Fruit fly (Drosophila melanogaster): Measurements from ENCODE around the gene CG46317.

Gene CG46317

DNA sequence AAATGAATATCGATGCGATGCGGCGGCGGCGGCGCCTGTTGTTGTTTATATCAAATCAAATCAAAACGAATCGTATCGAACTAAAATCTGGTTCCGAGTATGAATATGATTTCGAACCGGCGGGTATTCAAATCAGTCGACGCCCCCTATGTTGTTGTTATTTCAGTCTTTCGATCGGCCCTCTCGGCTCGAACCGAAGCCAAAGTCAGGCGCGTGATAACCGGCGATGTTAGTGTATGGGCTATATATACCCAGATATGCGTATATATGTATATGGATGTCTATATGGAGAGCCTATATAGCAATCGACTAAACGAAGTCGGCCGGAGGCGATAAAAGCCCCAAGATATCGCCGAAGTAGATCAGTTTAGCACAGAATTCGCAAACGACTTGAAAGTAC is at the start of gene CG46317, which contains the start of gene Tat:
CG46317 (plus strand) TSS at position 361 of the 400 bp plus-strand sequence.
Tat (plus strand) TSS at position 361 of the 400 bp plus-strand sequence.
- no peak for TF ChIP-seq Sin3A (optimal IDR thresholded peaks at IDR 0.05)
- no peak for TF ChIP-seq Myc (optimal IDR thresholded peaks at IDR 0.05)
- no peak for TF ChIP-seq insv (optimal IDR thresholded peaks at IDR 0.05)
- TF ChIP-seq psq (optimal IDR thresholded peaks at IDR 0.05) = no peak
- TF ChIP-seq ttk (optimal IDR thresholded peaks at IDR 0.05) = no peak
- TF ChIP-seq h (optimal IDR thresholded peaks at IDR 0.05) = no peak

DNA sequence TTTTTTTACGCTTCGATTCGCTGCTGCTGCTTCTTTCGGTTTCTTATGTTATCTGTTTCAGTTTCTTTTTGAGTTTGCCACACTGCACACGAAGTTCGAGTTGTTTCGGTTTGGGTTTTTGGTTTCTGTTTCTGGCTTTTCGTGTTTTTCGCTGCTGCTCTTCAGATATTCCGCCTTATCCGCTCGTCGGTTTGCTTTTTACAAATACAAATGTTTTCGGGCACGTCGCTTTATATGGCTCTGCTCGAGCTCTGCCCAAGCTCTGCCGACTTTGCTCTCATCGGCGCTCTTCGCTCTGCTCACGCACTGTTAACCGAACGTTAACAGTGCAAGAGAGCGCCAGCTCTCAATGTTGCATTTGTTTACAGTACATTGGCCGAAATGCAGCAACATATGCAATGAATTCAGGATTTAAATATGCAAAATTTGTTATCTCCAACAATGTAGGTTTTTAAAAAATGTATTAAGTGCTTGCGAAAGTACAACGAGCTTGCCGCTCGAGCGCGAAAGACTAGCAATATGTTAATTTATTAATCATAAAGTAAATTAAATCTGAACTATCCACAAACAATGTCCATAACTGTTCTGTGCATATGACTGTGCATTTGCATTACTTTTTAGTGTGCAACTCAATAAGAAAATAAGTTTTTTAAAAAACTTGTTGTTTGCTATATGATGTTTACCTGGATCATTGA is 49.6 kb upstream of the CG46317 start:
- TF ChIP-seq insv (optimal IDR thresholded peaks at IDR 0.05) = no peak
- TF ChIP-seq h (optimal IDR thresholded peaks at IDR 0.05) = no peak
- TF ChIP-seq Myc (optimal IDR thresholded peaks at IDR 0.05) = no peak
- no peak for TF ChIP-seq Sin3A (optimal IDR thresholded peaks at IDR 0.05)

DNA sequence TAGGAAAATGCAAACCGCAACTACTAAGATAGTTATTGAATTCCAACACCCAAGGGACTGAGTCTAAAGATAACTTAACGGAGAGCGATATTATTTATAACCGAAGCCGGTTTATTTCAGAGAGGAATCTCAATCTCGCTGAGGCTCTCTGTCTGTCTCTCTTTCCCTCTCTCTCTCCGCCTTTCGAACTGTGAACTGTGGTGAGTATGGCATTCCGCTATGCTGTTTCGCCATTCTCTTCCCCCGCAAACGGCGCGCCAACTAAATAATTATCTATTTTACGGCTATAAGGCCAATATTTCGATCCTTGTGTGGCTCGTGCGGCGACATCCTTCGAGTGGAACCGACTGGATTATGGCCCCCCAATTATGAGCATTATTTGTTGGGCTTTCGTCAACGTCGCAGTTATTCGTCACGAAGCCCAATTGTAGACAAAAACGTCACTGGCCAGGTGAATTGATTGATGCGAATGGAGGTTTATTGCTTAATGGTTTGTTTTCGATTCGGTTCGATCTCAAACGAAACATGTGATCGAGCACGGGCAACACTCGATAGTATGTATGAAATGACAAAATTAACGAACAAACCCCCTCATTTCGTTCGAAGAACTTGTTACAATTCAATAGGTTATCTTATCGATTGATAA is 48.8 kb upstream of the CG46317 start:
- TF ChIP-seq h (optimal IDR thresholded peaks at IDR 0.05) (no peak), psq (optimal IDR thresholded peaks at IDR 0.05) (no peak), Sin3A (optimal IDR thresholded peaks at IDR 0.05) (no peak), Myc (optimal IDR thresholded peaks at IDR 0.05) (no peak), insv (optimal IDR thresholded peaks at IDR 0.05) (no peak), ttk (optimal IDR thresholded peaks at IDR 0.05) (no peak)

DNA sequence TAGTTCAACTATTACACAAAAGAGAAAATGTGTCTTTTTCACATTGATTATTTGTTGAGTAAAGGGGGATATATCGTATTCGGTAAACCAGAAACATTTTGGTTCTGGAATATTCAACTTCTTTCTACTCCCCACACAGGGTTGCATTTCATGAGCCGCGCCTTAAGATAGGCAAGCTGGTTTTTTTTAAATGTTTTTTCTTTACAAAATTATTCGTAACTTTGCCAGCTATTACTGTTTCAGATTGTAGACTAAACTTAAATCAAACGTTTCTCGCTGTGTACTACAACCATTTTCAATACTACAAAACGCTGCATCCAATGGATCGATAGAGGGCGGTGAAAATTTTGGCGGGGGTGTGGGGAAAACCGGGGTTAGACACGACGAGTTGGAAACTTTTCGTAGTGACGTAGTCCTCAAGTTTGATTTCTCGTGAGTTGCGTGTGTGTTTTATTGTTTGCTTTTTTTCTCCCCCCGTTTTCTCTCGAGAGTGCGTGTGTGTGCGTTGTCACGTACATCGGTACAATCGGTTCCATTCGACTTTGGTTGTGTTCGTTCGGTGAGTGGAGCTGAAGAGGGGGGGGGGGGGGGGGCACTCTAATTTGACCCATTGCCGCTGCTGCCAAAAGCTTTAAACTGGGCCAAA is 47.4 kb upstream of the CG46317 start:
- TF ChIP-seq Myc (optimal IDR thresholded peaks at IDR 0.05) (no peak), psq (optimal IDR thresholded peaks at IDR 0.05) (no peak), h (optimal IDR thresholded peaks at IDR 0.05) (no peak), Sin3A (optimal IDR thresholded peaks at IDR 0.05) (no peak), insv (optimal IDR thresholded peaks at IDR 0.05) (no peak), ttk (optimal IDR thresholded peaks at IDR 0.05) (no peak)

DNA sequence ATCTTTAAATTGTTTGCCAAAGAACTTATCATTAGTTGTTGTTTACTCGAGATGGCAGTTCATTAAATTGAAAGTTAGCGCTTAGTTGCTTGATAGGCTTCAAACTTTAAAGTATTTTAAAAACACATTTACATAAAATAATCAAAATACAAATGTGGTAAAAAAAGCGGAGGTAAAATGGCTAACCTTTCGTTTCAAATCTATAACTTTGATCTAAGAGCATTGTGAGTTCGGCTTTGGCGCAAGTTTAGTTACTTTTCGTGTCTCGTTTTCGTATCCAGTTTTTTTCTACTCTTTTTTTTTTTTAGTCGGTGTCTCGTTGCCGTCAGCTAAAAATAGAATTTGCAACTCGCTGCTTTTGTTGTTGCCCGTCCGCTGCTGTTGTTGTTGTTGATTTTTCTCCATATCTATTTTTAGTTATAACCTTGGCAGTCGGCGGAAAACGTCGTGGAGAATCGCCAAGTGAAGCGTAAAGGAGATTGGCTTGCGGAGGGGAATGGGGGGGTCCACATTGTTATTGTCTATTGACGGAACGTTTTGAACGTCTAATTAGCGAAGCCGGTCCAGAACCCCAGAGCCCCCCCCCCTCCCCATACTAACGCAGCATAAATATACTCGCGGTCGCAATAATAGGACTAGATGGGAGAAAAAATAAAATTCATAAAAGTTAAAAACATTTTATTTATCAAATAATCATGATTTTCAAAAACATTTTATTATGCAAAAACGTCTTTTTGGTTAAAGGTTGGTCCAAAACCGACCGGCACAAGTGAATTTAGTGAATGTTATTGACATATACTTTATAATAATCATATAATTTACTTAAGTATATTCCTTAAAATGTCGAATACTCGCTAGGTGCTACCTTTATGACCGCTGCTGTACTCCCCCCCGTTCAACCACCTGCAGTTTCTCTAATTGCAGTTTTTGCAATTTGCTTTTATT is 46.2 kb upstream of the CG46317 start:
- no peak for TF ChIP-seq ttk (optimal IDR thresholded peaks at IDR 0.05)

dm6 chrX:14215834-14216233 is 45.2 kb upstream of the CG46317 start:
- TF ChIP-seq ttk (optimal IDR thresholded peaks at IDR 0.05) = no peak

dm6 chrX:14216844-14217243 is 44.2 kb upstream of the CG46317 start:
- TF ChIP-seq Sin3A (optimal IDR thresholded peaks at IDR 0.05) = no peak
- TF ChIP-seq psq (optimal IDR thresholded peaks at IDR 0.05) = no peak
- no peak for TF ChIP-seq insv (optimal IDR thresholded peaks at IDR 0.05)
- TF ChIP-seq h (optimal IDR thresholded peaks at IDR 0.05) = no peak
- TF ChIP-seq Myc (optimal IDR thresholded peaks at IDR 0.05) = no peak
- TF ChIP-seq ttk (optimal IDR thresholded peaks at IDR 0.05) = no peak

dm6 chrX:14218045-14218483 is 43.0 kb upstream of the CG46317 start:
- no peak for TF ChIP-seq psq (optimal IDR thresholded peaks at IDR 0.05)
- no peak for TF ChIP-seq h (optimal IDR thresholded peaks at IDR 0.05)
- no peak for TF ChIP-seq insv (optimal IDR thresholded peaks at IDR 0.05)
- TF ChIP-seq Sin3A (optimal IDR thresholded peaks at IDR 0.05) = no peak
- TF ChIP-seq ttk (optimal IDR thresholded peaks at IDR 0.05) = no peak
- no peak for TF ChIP-seq Myc (optimal IDR thresholded peaks at IDR 0.05)

dm6 chrX:14221182-14221581 is 39.8 kb upstream of the CG46317 start:
- TF ChIP-seq insv (optimal IDR thresholded peaks at IDR 0.05) (no peak), psq (optimal IDR thresholded peaks at IDR 0.05) (no peak)

DNA sequence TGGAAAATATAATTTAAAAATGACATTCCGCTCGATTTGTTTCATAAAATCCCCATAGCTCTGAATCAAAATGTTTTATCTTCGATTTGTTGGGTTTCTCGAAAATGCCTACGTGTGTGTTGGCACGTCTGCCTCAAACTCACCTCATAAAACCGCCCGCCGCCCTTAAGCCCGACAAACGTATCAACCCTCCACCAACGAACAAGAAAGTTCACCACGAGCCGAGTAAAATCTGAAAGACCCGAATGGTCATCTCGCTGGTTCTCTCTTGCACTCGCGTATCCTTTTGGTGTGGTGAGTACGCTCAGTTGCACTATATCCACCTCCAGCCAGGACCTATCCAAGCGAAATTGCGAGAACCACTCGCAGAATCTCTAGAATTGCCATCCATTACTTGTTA is 39.0 kb upstream of the CG46317 start:
- no peak for TF ChIP-seq insv (optimal IDR thresholded peaks at IDR 0.05)
- TF ChIP-seq Myc (optimal IDR thresholded peaks at IDR 0.05) = no peak
- TF ChIP-seq psq (optimal IDR thresholded peaks at IDR 0.05) = no peak
- TF ChIP-seq ttk (optimal IDR thresholded peaks at IDR 0.05) = no peak
- TF ChIP-seq Sin3A (optimal IDR thresholded peaks at IDR 0.05) = no peak
- TF ChIP-seq h (optimal IDR thresholded peaks at IDR 0.05) = no peak

DNA sequence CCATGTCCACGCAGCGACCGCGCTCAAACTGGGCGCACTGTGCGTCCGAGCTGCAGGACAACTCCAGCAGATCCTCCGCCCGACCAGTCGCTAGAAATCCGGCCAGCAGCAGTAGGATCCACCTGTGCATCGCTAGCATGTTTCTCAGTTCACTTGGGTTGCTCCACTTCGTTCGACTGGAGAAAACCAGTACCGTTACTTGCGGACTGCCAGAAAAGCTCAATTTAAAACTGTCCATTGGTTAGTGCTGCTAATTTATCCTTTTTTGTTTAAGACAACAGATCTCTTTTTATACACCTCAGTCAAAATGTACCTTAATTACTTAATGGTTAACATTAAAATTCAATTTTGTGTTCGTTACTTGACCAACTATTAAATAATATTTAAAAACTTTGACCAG is 35.4 kb upstream of the CG46317 start, which contains the start of gene CG11674:
CG11674 (minus strand) TSS at position 215 of the 400 bp plus-strand sequence.
- TF ChIP-seq insv (optimal IDR thresholded peaks at IDR 0.05) (no peak), Sin3A (optimal IDR thresholded peaks at IDR 0.05) (no peak), h (optimal IDR thresholded peaks at IDR 0.05) (no peak), ttk (optimal IDR thresholded peaks at IDR 0.05) (no peak), psq (optimal IDR thresholded peaks at IDR 0.05) (no peak), Myc (optimal IDR thresholded peaks at IDR 0.05) (no peak)

dm6 chrX:14226093-14226492 is 34.9 kb upstream of the CG46317 start, which contains the start of gene mRpL38:
Gene mRpL38, plus strand, starts transcription at chrX:14226289.
- TF ChIP-seq insv (optimal IDR thresholded peaks at IDR 0.05) = no peak
- no peak for TF ChIP-seq Sin3A (optimal IDR thresholded peaks at IDR 0.05)
- no peak for TF ChIP-seq psq (optimal IDR thresholded peaks at IDR 0.05)
- TF ChIP-seq ttk (optimal IDR thresholded peaks at IDR 0.05) = no peak
- no peak for TF ChIP-seq h (optimal IDR thresholded peaks at IDR 0.05)
- no peak for TF ChIP-seq Myc (optimal IDR thresholded peaks at IDR 0.05)

Measured in Kc167 (cell line).